Fruit fly (Drosophila melanogaster) whole organism, embryonic: ENCODE results near the gene CG13024.
A peak's percentile ranks its signal among the peaks of the same experiment; 100 is the strongest.

ENCODE experiments used
- Ada2b ChIP-seq: fragments of 200-800 bp; sonication (Bioruptor generic); IDR thresholded peaks from 2 replicates; pipeline ENCODE4 v1.3.6; 2022; ENCODE audit warnings: missing biosample characterization, missing genetic modification characterization
- Atf3 ChIP-seq: fragments of 200-800 bp; sonication (Bioruptor generic); optimal IDR thresholded peaks from 3 replicates; lab custom pipeline; 2016; ENCODE audit warnings: missing biosample characterization, missing genetic modification characterization
- CG10267 ChIP-seq: fragments of 200-800 bp; sonication (Bioruptor generic); optimal IDR thresholded peaks from 2 replicates; lab custom pipeline; 2018; ENCODE audit warnings: missing biosample characterization, mild to moderate bottlenecking, missing genetic modification characterization, moderate library complexity
- CG10274 ChIP-seq: fragments of 200-800 bp; sonication (Bioruptor generic); optimal IDR thresholded peaks from 3 replicates; lab custom pipeline; 2017; ENCODE audit warnings: missing biosample characterization, mild to moderate bottlenecking, missing genetic modification characterization
- CG10321 ChIP-seq: fragments of 200-800 bp; sonication (Bioruptor generic); IDR thresholded peaks from 2 replicates; pipeline ENCODE4 v1.3.6; 2022; ENCODE audit warnings: missing biosample characterization, missing genetic modification characterization
- CG10565 ChIP-seq: fragments of 200-800 bp; sonication (Bioruptor generic); optimal IDR thresholded peaks from 3 replicates; lab custom pipeline; 2016; ENCODE audit warnings: missing biosample characterization, mild to moderate bottlenecking, missing genetic modification characterization
- CG11398 ChIP-seq: fragments of 200-800 bp; sonication (Bioruptor generic); optimal IDR thresholded peaks from 2 replicates; lab custom pipeline; 2016; ENCODE audit warnings: missing biosample characterization, missing genetic modification characterization
- CG14710 ChIP-seq: fragments of 200-800 bp; sonication (Bioruptor generic); optimal IDR thresholded peaks from 3 replicates; lab custom pipeline; 2019; ENCODE audit warnings: missing biosample characterization, mild to moderate bottlenecking, missing genetic modification characterization, moderate library complexity
- CG14965 ChIP-seq: fragments of 200-800 bp; sonication (Bioruptor generic); optimal IDR thresholded peaks from 2 replicates; lab custom pipeline; 2016; ENCODE audit warnings: missing biosample characterization, missing genetic modification characterization, borderline replicate concordance
- CG17186 ChIP-seq: fragments of 200-800 bp; sonication (Bioruptor generic); optimal IDR thresholded peaks from 3 replicates; lab custom pipeline; 2017; ENCODE audit warnings: missing biosample characterization, missing genetic modification reagents, missing genetic modification characterization
- CG17568 ChIP-seq: fragments of 200-800 bp; sonication (Bioruptor generic); optimal IDR thresholded peaks from 2 replicates; lab custom pipeline; 2018; ENCODE audit warnings: missing biosample characterization, mild to moderate bottlenecking, missing genetic modification characterization, moderate library complexity
- CG1832 ChIP-seq: fragments of 200-800 bp; sonication (Bioruptor generic); optimal IDR thresholded peaks from 2 replicates; lab custom pipeline; 2017; ENCODE audit warnings: missing biosample characterization, mild to moderate bottlenecking, missing genetic modification characterization, inconsistent platforms
- CG2116 ChIP-seq: fragments of 200-800 bp; sonication (Bioruptor generic); optimal IDR thresholded peaks from 3 replicates; lab custom pipeline; 2018; ENCODE audit warnings: missing biosample characterization, mild to moderate bottlenecking, missing genetic modification characterization
- CG30431 ChIP-seq: fragments of 200-800 bp; sonication (Bioruptor generic); optimal IDR thresholded peaks from 2 replicates; lab custom pipeline; 2017; ENCODE audit warnings: missing biosample characterization, missing genetic modification characterization
- CG31365 ChIP-seq: fragments of 200-800 bp; sonication (Bioruptor generic); optimal IDR thresholded peaks from 2 replicates; lab custom pipeline; 2018; ENCODE audit warnings: missing biosample characterization, mild to moderate bottlenecking, missing genetic modification characterization
- CG3281 ChIP-seq: fragments of 200-800 bp; sonication (Bioruptor generic); optimal IDR thresholded peaks from 3 replicates; lab custom pipeline; 2017; ENCODE audit warnings: missing biosample characterization, mild to moderate bottlenecking, missing genetic modification characterization
- CG34422 ChIP-seq: fragments of 200-800 bp; sonication (Bioruptor generic); IDR thresholded peaks from 3 replicates; pipeline ENCODE4 v1.3.6; 2022; ENCODE audit warnings: missing biosample characterization, missing genetic modification characterization
- CG9817 ChIP-seq: fragments of 200-800 bp; sonication (Bioruptor generic); optimal IDR thresholded peaks from 2 replicates; lab custom pipeline; 2018; ENCODE audit warnings: missing biosample characterization, mild to moderate bottlenecking, missing genetic modification characterization, moderate library complexity
- Drgx ChIP-seq: fragments of 200-800 bp; sonication (Bioruptor generic); IDR thresholded peaks from 2 replicates; pipeline ENCODE4 v1.3.6; 2022; ENCODE audit warnings: missing biosample characterization, missing genetic modification characterization
- E2f2 ChIP-seq: fragments of 200-800 bp; sonication (Bioruptor generic); IDR thresholded peaks from 2 replicates; pipeline ENCODE4 v1.3.6; 2022; ENCODE audit warnings: missing biosample characterization, missing genetic modification characterization
- Elba2 ChIP-seq: fragments of 200-800 bp; sonication (Bioruptor generic); optimal IDR thresholded peaks from 3 replicates; lab custom pipeline; 2016; ENCODE audit warnings: missing biosample characterization, missing genetic modification characterization
- H2.0 ChIP-seq: fragments of 200-800 bp; sonication (Bioruptor generic); IDR thresholded peaks from 2 replicates; pipeline ENCODE4 v1.3.6; 2022; ENCODE audit warnings: missing biosample characterization, missing genetic modification characterization
- HLH54F ChIP-seq: fragments of 200-800 bp; sonication (Bioruptor generic); optimal IDR thresholded peaks from 3 replicates; lab custom pipeline; 2016; ENCODE audit warnings: missing biosample characterization, missing genetic modification characterization
- Hand ChIP-seq: fragments of 200-800 bp; sonication (Bioruptor generic); optimal IDR thresholded peaks from 2 replicates; lab custom pipeline; 2017; ENCODE audit warnings: mild to moderate bottlenecking, missing biosample characterization, missing genetic modification reagents, missing genetic modification characterization
- Kr ChIP-seq: fragments of 200-800 bp; sonication (Bioruptor generic); optimal IDR thresholded peaks from 2 replicates; lab custom pipeline; 2017; ENCODE audit warnings: missing biosample characterization, mild to moderate bottlenecking, missing genetic modification characterization
- MTF-1 ChIP-seq: fragments of 200-800 bp; sonication (Bioruptor generic); optimal IDR thresholded peaks from 2 replicates; lab custom pipeline; 2018; ENCODE audit warnings: missing biosample characterization, mild to moderate bottlenecking, missing genetic modification characterization, borderline replicate concordance
- Oaz ChIP-seq: fragments of 200-800 bp; sonication (Bioruptor generic); IDR thresholded peaks from 2 replicates; pipeline ENCODE4 v1.3.6; 2022; ENCODE audit warnings: missing biosample characterization, missing genetic modification characterization
- Pdp1 ChIP-seq, 2 experiments: fragments of 200-800 bp; sonication (Bioruptor generic); optimal IDR thresholded peaks; 3 replicates each; lab custom pipeline; 2016; ENCODE audit warnings: missing biosample characterization in 2 of 2, missing genetic modification characterization in 2 of 2, mild to moderate bottlenecking in 1 of 2, moderate library complexity in 1 of 2
- Ptx1 ChIP-seq: fragments of 200-800 bp; sonication (Bioruptor generic); IDR thresholded peaks from 2 replicates; pipeline ENCODE4 v1.3.6; 2022; ENCODE audit warnings: missing biosample characterization, missing genetic modification characterization
- YL-1 ChIP-seq: fragments of 200-800 bp; sonication (Bioruptor generic); optimal IDR thresholded peaks from 3 replicates; lab custom pipeline; 2017; ENCODE audit warnings: missing biosample characterization, mild to moderate bottlenecking, missing genetic modification characterization
- ab ChIP-seq: fragments of 200-800 bp; sonication (Bioruptor generic); optimal IDR thresholded peaks from 2 replicates; lab custom pipeline; 2016; ENCODE audit warnings: missing biosample characterization, missing genetic modification characterization
- ara ChIP-seq: fragments of 200-800 bp; sonication (Bioruptor generic); IDR thresholded peaks from 2 replicates; pipeline ENCODE4 v1.3.6; 2022; ENCODE audit warnings: missing biosample characterization, missing genetic modification characterization
- ash1 ChIP-seq: fragments of 200-800 bp; sonication (Bioruptor generic); optimal IDR thresholded peaks from 2 replicates; lab custom pipeline; 2018; ENCODE audit warnings: missing biosample characterization, mild to moderate bottlenecking, missing genetic modification characterization
- chn ChIP-seq: fragments of 200-800 bp; sonication (Bioruptor generic); optimal IDR thresholded peaks from 2 replicates; lab custom pipeline; 2016; ENCODE audit warnings: missing biosample characterization, missing genetic modification characterization
- da ChIP-seq: fragments of 200-800 bp; sonication (Bioruptor generic); optimal IDR thresholded peaks from 2 replicates; lab custom pipeline; 2016; ENCODE audit warnings: missing biosample characterization, missing genetic modification characterization
- dan ChIP-seq: fragments of 200-800 bp; sonication (Bioruptor generic); IDR thresholded peaks from 2 replicates; pipeline ENCODE4 v1.3.6; 2022; ENCODE audit warnings: missing biosample characterization, missing genetic modification characterization
- danr ChIP-seq: fragments of 200-800 bp; sonication (Bioruptor generic); IDR thresholded peaks from 2 replicates; pipeline ENCODE4 v1.3.6; 2022; ENCODE audit warnings: missing biosample characterization, missing genetic modification characterization
- dm ChIP-seq: fragments of 200-800 bp; sonication (Bioruptor generic); optimal IDR thresholded peaks from 3 replicates; lab custom pipeline; 2016; ENCODE audit warnings: missing biosample characterization, missing genetic modification characterization
- dmrt11E ChIP-seq: fragments of 200-800 bp; sonication (Bioruptor generic); optimal IDR thresholded peaks from 3 replicates; lab custom pipeline; 2018; ENCODE audit warnings: missing biosample characterization, mild to moderate bottlenecking, missing genetic modification characterization, moderate library complexity
- exex ChIP-seq: fragments of 200-800 bp; sonication (Bioruptor generic); optimal IDR thresholded peaks from 4 replicates; lab custom pipeline; 2018; ENCODE audit warnings: missing biosample characterization, mild to moderate bottlenecking, missing genetic modification characterization, moderate library complexity
- gsb-n ChIP-seq: fragments of 200-800 bp; sonication (Bioruptor generic); optimal IDR thresholded peaks from 3 replicates; lab custom pipeline; 2018; ENCODE audit warnings: missing biosample characterization, mild to moderate bottlenecking, missing genetic modification characterization
- gt ChIP-seq: fragments of 200-800 bp; sonication (Bioruptor generic); IDR thresholded peaks from 2 replicates; pipeline ENCODE4 v1.3.6; 2022; ENCODE audit warnings: missing biosample characterization, missing genetic modification characterization
- kni ChIP-seq: fragments of 200-800 bp; sonication (Bioruptor generic); optimal IDR thresholded peaks from 3 replicates; lab custom pipeline; 2017; ENCODE audit warnings: mild to moderate bottlenecking, missing biosample characterization, missing genetic modification reagents, missing genetic modification characterization
- maf-S ChIP-seq: fragments of 200-800 bp; sonication (Bioruptor generic); optimal IDR thresholded peaks from 2 replicates; lab custom pipeline; 2016; ENCODE audit warnings: missing biosample characterization, missing genetic modification characterization
- p53 ChIP-seq: fragments of 200-800 bp; sonication (Bioruptor generic); optimal IDR thresholded peaks from 2 replicates; lab custom pipeline; 2016; ENCODE audit warnings: missing biosample characterization, missing genetic modification characterization
- shn ChIP-seq: fragments of 200-800 bp; sonication (Bioruptor generic); optimal IDR thresholded peaks from 3 replicates; lab custom pipeline; 2016; ENCODE audit warnings: missing biosample characterization, missing genetic modification characterization
- so ChIP-seq: fragments of 200-800 bp; sonication (Bioruptor generic); IDR thresholded peaks from 3 replicates; pipeline ENCODE4 v1.3.6; 2022; ENCODE audit warnings: missing biosample characterization, missing genetic modification characterization
- sqz ChIP-seq: fragments of 200-800 bp; sonication (Bioruptor generic); optimal IDR thresholded peaks from 3 replicates; lab custom pipeline; 2018; ENCODE audit warnings: missing biosample characterization, mild to moderate bottlenecking, missing genetic modification characterization
- tap ChIP-seq: fragments of 200-800 bp; optimal IDR thresholded peaks from 3 replicates; lab custom pipeline; 2019; ENCODE audit warnings: missing biosample characterization, mild to moderate bottlenecking, missing genetic modification characterization, moderate library complexity
- tgo ChIP-seq: fragments of 200-800 bp; sonication (Bioruptor generic); IDR thresholded peaks from 3 replicates; pipeline ENCODE4 v1.3.6; 2022; ENCODE audit warnings: missing biosample characterization, missing genetic modification characterization

Gene CG13024

DNA sequence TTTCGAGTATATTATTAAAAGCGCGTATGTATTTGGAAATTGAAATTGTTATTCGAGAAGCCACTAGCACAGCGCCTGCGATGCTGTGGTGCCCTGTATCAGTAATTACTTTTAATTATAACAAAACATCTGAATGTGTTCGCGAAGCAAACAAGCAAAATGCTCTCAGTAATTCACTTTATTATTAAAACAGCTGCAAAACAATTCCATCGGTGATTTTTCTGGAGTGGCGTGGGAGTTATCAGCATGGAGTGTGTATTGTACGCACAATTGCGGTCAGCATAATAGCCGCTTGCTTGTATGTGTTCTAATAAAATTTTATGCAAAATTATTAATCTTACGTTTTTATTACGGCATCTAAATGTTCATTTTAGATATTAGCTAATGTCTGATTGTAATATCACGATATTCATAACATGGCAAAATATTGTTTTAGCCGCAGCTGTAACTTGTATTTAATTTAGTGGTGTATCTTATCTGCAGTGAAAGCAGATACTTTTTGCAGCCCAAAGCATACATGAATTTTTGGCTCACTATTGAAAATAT lies 46.6 kb downstream of the CG13024 start (continued):
- TF ChIP-seq Drgx (peak; percentile 71), sqz (no peak), Ada2b (GFP tag; lab: Robert Waterston, UW) (peak; percentile 82), CG17568 (GFP tag; lab: Kevin White, UChicago) (no peak), CG2116 (GFP tag; lab: Kevin White, UChicago) (peak; percentile 40), exex (no peak), Kr (GFP tag; lab: Kevin White, UChicago) (no peak), MTF-1 (GFP tag; lab: Kevin White, UChicago) (peak; percentile 33), dm (GFP tag; lab: Kevin White, UChicago) (no peak), CG10274 (GFP tag; lab: Kevin White, UChicago) (peak; percentile 12), CG17186 (GFP tag; lab: Kevin White, UChicago) (no peak), p53 (GFP tag; lab: Kevin White, UChicago) (no peak), HLH54F (GFP tag; lab: Kevin White, UChicago) (peak; percentile 46), CG10267 (tag; lab: Kevin White, UChicago) (peak; percentile 77), da (GFP tag; lab: Kevin White, UChicago) (no peak), CG31365 (tag; lab: Kevin White, UChicago) (peak; percentile 26), CG10321 (peak; percentile 33; the same call in 1 of the 2 replicates), CG11398 (GFP tag; lab: Kevin White, UChicago) (peak; percentile 1), Oaz (GFP tag; lab: Robert Waterston, UW) (no peak), CG10565 (GFP tag; lab: Kevin White, UChicago) (peak; percentile 40), Atf3 (peak; percentile 25), CG1832 (GFP tag; lab: Kevin White, UChicago) (no peak), Elba2 (GFP tag; lab: Kevin White, UChicago) (no peak), so (0 out of 3 replicates have a peak, but pooled peaks have one; percentile 28), dmrt11E (tag; lab: Kevin White, UChicago) (peak; percentile 74), maf-S (GFP tag; lab: Kevin White, UChicago) (peak; percentile 50), ash1 (GFP tag; lab: Kevin White, UChicago) (no peak), E2f2 (no peak), tgo (peak; percentile 66; the same call in 2 of the 3 replicates), tap (tag; lab: Kevin White, UChicago) (no peak), ab (GFP tag; lab: Kevin White, UChicago) (peak; percentile 1), Pdp1 (GFP tag; optimal IDR thresholded peaks at IDR 0.05; lab: Kevin White, UChicago) (peak; percentile 50 to 51), CG9817 (peak; percentile 32), CG14965 (GFP tag; lab: Kevin White, UChicago) (no peak), Hand (GFP tag; lab: Kevin White, UChicago) (peak; percentile 13), gsb-n (tag; lab: Kevin White, UChicago) (peak; percentile 82), CG34422 (GFP tag; lab: Robert Waterston, UW) (peak; percentile 59; the same call in 2 of the 3 replicates), ara (GFP tag; lab: Robert Waterston, UW) (peak; percentile 72; the same call in 1 of the 2 replicates), YL-1 (GFP tag; lab: Kevin White, UChicago) (no peak), CG14710 (tag; lab: Kevin White, UChicago) (peak; percentile 59), shn (GFP tag; lab: Kevin White, UChicago) (peak; percentile 18), dan (GFP tag; lab: Robert Waterston, UW) (no peak), Ptx1 (GFP tag; lab: Robert Waterston, UW) (peak; percentile 80), kni (no peak), CG30431 (GFP tag; lab: Kevin White, UChicago) (peak; percentile 57), H2.0 (GFP tag; lab: Robert Waterston, UW) (peak; percentile 61), CG3281 (GFP tag; lab: Kevin White, UChicago) (peak; percentile 79), gt (no peak), danr (GFP tag; lab: Robert Waterston, UW) (peak; percentile 33; the same call in 1 of the 2 replicates), chn (GFP tag; lab: Kevin White, UChicago) (peak; percentile 55)
